Worm (Caenorhabditis elegans): ENCODE measurements around the gene str-190.

ce11 chrV:7514939-7515338 lies 36.6 kb upstream of the str-190 start, which contains the start of gene srb-18:
- no peak for TF ChIP-seq aly-2 (tag; optimal IDR thresholded peaks at IDR 0.05)
- TF ChIP-seq ama-1 (optimal IDR thresholded peaks at IDR 0.05): no peak
- no peak for TF ChIP-seq ceh-28 (tag; optimal IDR thresholded peaks at IDR 0.05)
- no peak for TF ChIP-seq ztf-4 (tag; optimal IDR thresholded peaks at IDR 0.05)
- TF ChIP-seq jun-1 (tag; optimal IDR thresholded peaks at IDR 0.05): no peak
- no peak for TF ChIP-seq ztf-11 (tag; optimal IDR thresholded peaks at IDR 0.05)
- TF ChIP-seq lin-39 (tag; optimal IDR thresholded peaks at IDR 0.05): no peak
- TF ChIP-seq egl-27 (tag; optimal IDR thresholded peaks at IDR 0.05): no peak
- no peak for TF ChIP-seq nhr-12 (tag; optimal IDR thresholded peaks at IDR 0.05)
- TF ChIP-seq fkh-10 (GFP tag; optimal IDR thresholded peaks at IDR 0.05): no peak
- no peak for TF ChIP-seq egl-5 (tag; optimal IDR thresholded peaks at IDR 0.05)
- no peak for TF ChIP-seq mml-1 (tag; optimal IDR thresholded peaks at IDR 0.05)

Measured in whole organism, L3 larva.